Worm (Caenorhabditis elegans) whole organism, L1 larva: ENCODE data around the gene clp-6.

ENCODE experiments used
- dpl-1 ChIP-seq, 3 experiments: fragments of 150-350 bp in 2 of 3; sonication (generic microtip) in 1 of 3; optimal IDR thresholded peaks; 2 replicates each; lab custom pipeline; 2014 to 2017; ENCODE audit warnings: missing biosample characterization in 3 of 3, missing genetic modification characterization in 3 of 3, missing genetic modification reagents in 3 of 3
- ets-5 ChIP-seq: fragments of 200-800 bp; sonication (Bioruptor generic); IDR thresholded peaks from 2 replicates; pipeline ENCODE4 v1.3.6; 2022; ENCODE audit warnings: missing genetic modification characterization, missing compliant biosample characterization
- fkh-10 ChIP-seq: sonication (generic microtip); optimal IDR thresholded peaks from 2 replicates; lab custom pipeline; 2017; ENCODE audit warnings: missing biosample characterization, missing genetic modification reagents, missing genetic modification characterization
- mdl-1 ChIP-seq, 2 experiments: fragments of 150-350 bp; optimal IDR thresholded peaks; 2 replicates each; lab custom pipeline; 2014 to 2017; ENCODE audit warnings: missing biosample characterization in 2 of 2, missing genetic modification characterization in 2 of 2, inconsistent platforms in 1 of 2
- mep-1 ChIP-seq: fragments of 150-350 bp; optimal IDR thresholded peaks from 2 replicates; lab custom pipeline; 2014; ENCODE audit warnings: missing biosample characterization, missing genetic modification characterization
- unc-130 ChIP-seq: fragments of 150-350 bp; optimal IDR thresholded peaks from 2 replicates; lab custom pipeline; 2017; ENCODE audit warnings: missing biosample characterization, missing genetic modification characterization, inconsistent platforms
- ztf-11 ChIP-seq, 2 experiments: sonication (generic microtip); optimal IDR thresholded peaks; 2 replicates each; lab custom pipeline; 2016 to 2017; ENCODE audit warnings: missing genetic modification characterization in 2 of 2, missing biosample characterization in 1 of 2, missing compliant biosample characterization in 1 of 2

- TF ChIP-seq ets-5 (GFP tag; lab: Robert Waterston, UW) (no peak), dpl-1 (GFP tag; optimal IDR thresholded peaks at IDR 0.05; lab: Kevin White, UChicago) (no peak), mdl-1 (tag; optimal IDR thresholded peaks at IDR 0.05; lab: Kevin White, UChicago) (no peak), unc-130 (tag; lab: Kevin White, UChicago) (no peak), fkh-10 (no peak), ztf-11 (tag; optimal IDR thresholded peaks at IDR 0.05; lab: Kevin White, UChicago) (no peak), mep-1 (no peak)
Measured at ce11 chrIV:1389599-1389998, 45.2 kb downstream of the clp-6 start.
